Worm (Caenorhabditis elegans) whole organism, late embryonic: ENCODE results near the gene fbxb-7.
"Not testable (repeated sequence)": the region's sequence is repeated elsewhere in the genome, so short reads cannot be mapped to it uniquely, and the experiment has no call there.

ENCODE experiments used
- sdc-2 ChIP-seq: sonication (generic microtip); optimal IDR thresholded peaks from 2 replicates; lab custom pipeline; 2016; ENCODE audit warnings: missing genotype, missing genetic modification characterization, missing compliant biosample characterization
- zip-5 ChIP-seq: sonication (generic microtip); optimal IDR thresholded peaks from 2 replicates; lab custom pipeline; 2016; ENCODE audit warnings: missing genetic modification characterization, missing compliant biosample characterization

ce11 chrV:17409955-17410354 lies 32.7 kb downstream of the fbxb-7 start, which contains the start of gene srh-132:
- not testable (repeated sequence) for TF ChIP-seq sdc-2; zip-5 (tag; lab: Kevin White, UChicago)
